Fruit fly (Drosophila melanogaster): Measurements from ENCODE around the gene CG15399.

The CG15399 gene

dm6 chr2L:2815673-2816072, 44.1 kb upstream of the CG15399 start, which contains the start of gene G6P (continued):
- TF ChIP-seq CG5180 (GFP tag; optimal IDR thresholded peaks at IDR 0.05) (no peak), Lhr (GFP tag; optimal IDR thresholded peaks at IDR 0.05) (no peak)

- TF ChIP-seq Spps (tag; optimal IDR thresholded peaks at IDR 0.05) (no peak), mld (GFP tag; IDR thresholded peaks at IDR 0.05; ENCODE audit: partially characterized antibody) (no peak), CG10565 (GFP tag; optimal IDR thresholded peaks at IDR 0.05) (no peak), ken (GFP tag; IDR thresholded peaks at IDR 0.05) (no peak), CG42726 (GFP tag; IDR thresholded peaks at IDR 0.05; ENCODE audit: partially characterized antibody) (no peak), cg (GFP tag; optimal IDR thresholded peaks at IDR 0.05) (no peak), CTCF (GFP tag; optimal IDR thresholded peaks at IDR 0.05) (no peak), sens (GFP tag) (no peak), caup (GFP tag; optimal IDR thresholded peaks at IDR 0.05; ENCODE audit: severe bottlenecking) (no peak), Hsf (GFP tag; optimal IDR thresholded peaks at IDR 0.05) (no peak), gce (GFP tag; IDR thresholded peaks at IDR 0.05) (no peak), nmo (GFP tag; optimal IDR thresholded peaks at IDR 0.05) (no peak), Atf6 (GFP tag; IDR thresholded peaks at IDR 0.05) (no peak), stc (GFP tag; IDR thresholded peaks at IDR 0.05) (no peak), gcm (GFP tag; optimal IDR thresholded peaks at IDR 0.05) (no peak)
Observed at dm6 chr2L:2812137-2812536, 40.6 kb upstream of the CG15399 start, which contains the start of gene CG2964. TSS of gene CG2964 (plus strand) at chr2L:2812437.

dm6 chr2L:2810831-2811230, 39.3 kb upstream of the CG15399 start:
- no peak for TF ChIP-seq esg (GFP tag; conservative IDR thresholded peaks at IDR 0.05)
- no peak for TF ChIP-seq zen (tag; optimal IDR thresholded peaks at IDR 0.05)
- TF ChIP-seq tgo (GFP tag; IDR thresholded peaks at IDR 0.05) = no peak
- TF ChIP-seq NC2β (GFP tag; optimal IDR thresholded peaks at IDR 0.05) = no peak
- no peak for TF ChIP-seq rib (GFP tag; IDR thresholded peaks at IDR 0.05)
- no peak for TF ChIP-seq Fer2 (tag; optimal IDR thresholded peaks at IDR 0.05)
- no peak for TF ChIP-seq CG12769 (tag; optimal IDR thresholded peaks at IDR 0.05)
- TF ChIP-seq NFAT (GFP tag; IDR thresholded peaks at IDR 0.05) = no peak
- TF ChIP-seq lmd (GFP tag; IDR thresholded peaks at IDR 0.05) = no peak
- TF ChIP-seq nerfin-1 (tag; optimal IDR thresholded peaks at IDR 0.05) = no peak
- TF ChIP-seq Atf3 (GFP tag; optimal IDR thresholded peaks at IDR 0.05) = no peak
- TF ChIP-seq jigr1 (GFP tag; IDR thresholded peaks at IDR 0.05) = no peak
- no peak for TF ChIP-seq CG17186 (GFP tag; optimal IDR thresholded peaks at IDR 0.05)

- TF ChIP-seq Deaf1 (tag; optimal IDR thresholded peaks at IDR 0.05) (peak; percentile 99), CG11695 (GFP tag; IDR thresholded peaks at IDR 0.05) (no peak), ham (GFP tag; IDR thresholded peaks at IDR 0.05) (no peak), sna (GFP tag; IDR thresholded peaks at IDR 0.05; ENCODE audit: partially characterized antibody) (no peak), CG32532 (GFP tag; IDR thresholded peaks at IDR 0.05) (peak; percentile 21; the same call in 1 of the 2 replicates), CG13287 (GFP tag; IDR thresholded peaks at IDR 0.05; ENCODE audit: partially characterized antibody) (peak; percentile 37; the same call in 1 of the 2 replicates), CG14050 (GFP tag; IDR thresholded peaks at IDR 0.05) (peak; percentile 56; the same call in 2 of the 3 replicates), jing (GFP tag; optimal IDR thresholded peaks at IDR 0.05) (peak; percentile 55), cad (GFP tag; optimal IDR thresholded peaks at IDR 0.05) (peak; percentile 73), ash1 (GFP tag; optimal IDR thresholded peaks at IDR 0.05) (no peak), ken (GFP tag; IDR thresholded peaks at IDR 0.05) (no peak), Hmr (GFP tag; optimal IDR thresholded peaks at IDR 0.05) (no peak), caup (GFP tag; optimal IDR thresholded peaks at IDR 0.05; ENCODE audit: severe bottlenecking) (peak; percentile 17), CG10543 (GFP tag; optimal IDR thresholded peaks at IDR 0.05) (peak; percentile 4), sug (tag; optimal IDR thresholded peaks at IDR 0.05) (peak; percentile 90), Pdp1 (GFP tag; optimal IDR thresholded peaks at IDR 0.05) (peak in 1 of 2 experiments; percentile 33), phol (tag; optimal IDR thresholded peaks at IDR 0.05) (no peak), Med (GFP tag) (peak; percentile 58), cwo (GFP tag; optimal IDR thresholded peaks at IDR 0.05) (peak; percentile 38)
Observed at dm6 chr2L:2808038-2808699, 36.6 kb upstream of the CG15399 start.

Data from whole organism, embryonic.